Worm (Caenorhabditis elegans) whole organism, L1 larva: ENCODE results near the gene npr-41.

Source experiments
- C04F5.9 ChIP-seq: sonication (generic microtip); optimal IDR thresholded peaks from 2 replicates; lab custom pipeline; 2016; ENCODE audit warnings: missing genetic modification characterization, missing compliant biosample characterization
- C16A3.4 ChIP-seq: fragments of 150-350 bp; optimal IDR thresholded peaks from 2 replicates; lab custom pipeline; 2014; ENCODE audit warnings: missing biosample characterization, missing genetic modification characterization
- C34B4.2 ChIP-seq: sonication (generic microtip); optimal IDR thresholded peaks from 2 replicates; lab custom pipeline; 2017; ENCODE audit warnings: mild to moderate bottlenecking, missing genetic modification characterization, missing compliant biosample characterization
- aly-2 ChIP-seq: fragments of 150-350 bp; optimal IDR thresholded peaks from 2 replicates; lab custom pipeline; 2014; ENCODE audit warnings: missing biosample characterization, missing genetic modification characterization
- ama-1 ChIP-seq: fragments of 150-350 bp; optimal IDR thresholded peaks from 2 replicates; lab custom pipeline; 2014
- blmp-1 ChIP-seq: fragments of 150-350 bp; optimal IDR thresholded peaks from 2 replicates; lab custom pipeline; 2014; ENCODE audit warnings: missing biosample characterization, missing genetic modification characterization
- ceh-82 ChIP-seq, 3 experiments: fragments of 150-350 bp in 1 of 3; sonication (generic microtip) in 2 of 3; optimal IDR thresholded peaks; 2 replicates each; lab custom pipeline; 2014 to 2017; ENCODE audit warnings: missing biosample characterization in 3 of 3, missing genetic modification characterization in 3 of 3
- ceh-88 ChIP-seq: fragments of 200-800 bp; sonication (Bioruptor generic); IDR thresholded peaks from 2 replicates; pipeline ENCODE4 v1.3.6; 2022; ENCODE audit warnings: missing genetic modification characterization, missing compliant biosample characterization
- ceh-90 ChIP-seq: sonication (generic microtip); optimal IDR thresholded peaks from 2 replicates; lab custom pipeline; 2016; ENCODE audit warnings: missing genetic modification characterization, missing compliant biosample characterization
- dsc-1 ChIP-seq: sonication (generic microtip); optimal IDR thresholded peaks from 2 replicates; lab custom pipeline; 2016; ENCODE audit warnings: mild to moderate bottlenecking, missing genetic modification characterization, missing compliant biosample characterization
- efl-1 ChIP-seq, 4 experiments: fragments of 150-350 bp; optimal IDR thresholded peaks in 3 of 4; peaks in 1 of 4; 1 replicate in 1 of 4; 2 replicates in 3 of 4; lab custom pipeline; 2014; ENCODE audit warnings: missing biosample characterization in 2 of 4, missing genetic modification characterization in 2 of 4, missing genetic modification reagents in 2 of 4
- efl-3 ChIP-seq: fragments of 200-800 bp; sonication (Bioruptor generic); optimal IDR thresholded peaks from 2 replicates; lab custom pipeline; 2018; ENCODE audit warnings: mild to moderate bottlenecking, missing genetic modification characterization, missing compliant biosample characterization
- egl-27 ChIP-seq, 2 experiments: fragments of 150-350 bp in 1 of 2; sonication (generic microtip); optimal IDR thresholded peaks; 3 replicates each; lab custom pipeline; 2017 to 2018; ENCODE audit warnings: missing biosample characterization in 2 of 2, missing genetic modification characterization in 2 of 2, missing genetic modification reagents in 2 of 2
- elt-2 ChIP-seq: sonication (generic microtip); optimal IDR thresholded peaks from 2 replicates; lab custom pipeline; 2016; ENCODE audit warnings: missing genetic modification characterization, mild to moderate bottlenecking, inconsistent platforms, missing compliant biosample characterization, missing genetic modification reagents
- elt-3 ChIP-seq, 6 experiments: fragments of 150-350 bp in 1 of 6; sonication (generic microtip); optimal IDR thresholded peaks; 2 replicates each; lab custom pipeline; 2017 to 2018; ENCODE audit warnings: missing biosample characterization in 6 of 6, missing genetic modification characterization in 6 of 6, inconsistent platforms in 1 of 6
- ets-5 ChIP-seq: fragments of 200-800 bp; sonication (Bioruptor generic); IDR thresholded peaks from 2 replicates; pipeline ENCODE4 v1.3.6; 2022; ENCODE audit warnings: missing genetic modification characterization, missing compliant biosample characterization
- fkh-10 ChIP-seq: sonication (generic microtip); optimal IDR thresholded peaks from 2 replicates; lab custom pipeline; 2017; ENCODE audit warnings: missing biosample characterization, missing genetic modification reagents, missing genetic modification characterization
- fkh-4 ChIP-seq: sonication (generic microtip); optimal IDR thresholded peaks from 2 replicates; lab custom pipeline; 2016; ENCODE audit warnings: missing compliant biosample characterization, missing genetic modification characterization, borderline replicate concordance
- fkh-8 ChIP-seq: sonication (generic microtip); optimal IDR thresholded peaks from 2 replicates; lab custom pipeline; 2016; ENCODE audit warnings: mild to moderate bottlenecking, missing genetic modification characterization, missing compliant biosample characterization
- grh-1 ChIP-seq: fragments of 200-800 bp; sonication (Bioruptor generic); IDR thresholded peaks from 2 replicates; pipeline ENCODE4 v1.3.6; 2022; ENCODE audit warnings: missing genetic modification reagents, missing genetic modification characterization, missing compliant biosample characterization
- hlh-17 ChIP-seq: fragments of 200-800 bp; sonication (Bioruptor generic); optimal IDR thresholded peaks from 2 replicates; lab custom pipeline; 2018; ENCODE audit warnings: missing genetic modification characterization, mild to moderate bottlenecking, missing compliant biosample characterization, moderate library complexity, borderline replicate concordance
- irx-1 ChIP-seq: sonication (generic microtip); optimal IDR thresholded peaks from 2 replicates; lab custom pipeline; 2016; ENCODE audit warnings: missing genetic modification characterization, missing compliant biosample characterization
- jun-1 ChIP-seq: fragments of 150-350 bp; optimal IDR thresholded peaks from 2 replicates; lab custom pipeline; 2014; ENCODE audit warnings: missing biosample characterization, missing genetic modification reagents, missing genetic modification characterization
- lin-14 ChIP-seq: fragments of 200-800 bp; sonication (Bioruptor generic); optimal IDR thresholded peaks from 2 replicates; lab custom pipeline; 2018; ENCODE audit warnings: mild to moderate bottlenecking, missing genetic modification characterization, moderate library complexity, missing compliant biosample characterization
- lin-35 ChIP-seq, 2 experiments: fragments of 150-350 bp; optimal IDR thresholded peaks; 2 replicates each; lab custom pipeline; 2014; ENCODE audit warnings: missing biosample characterization in 2 of 2, missing genetic modification characterization in 2 of 2, missing genetic modification reagents in 2 of 2
- lin-39 ChIP-seq: fragments of 150-350 bp; optimal IDR thresholded peaks from 2 replicates; lab custom pipeline; 2014; ENCODE audit warnings: missing biosample characterization, missing genetic modification reagents, missing genetic modification characterization
- mab-9 ChIP-seq: fragments of 200-800 bp; sonication (Bioruptor generic); IDR thresholded peaks from 2 replicates; pipeline ENCODE4 v1.3.6; 2022; ENCODE audit warnings: missing genetic modification reagents, missing genetic modification characterization, missing compliant biosample characterization
- mef-2 ChIP-seq: fragments of 150-350 bp; optimal IDR thresholded peaks from 2 replicates; lab custom pipeline; 2014; ENCODE audit warnings: missing biosample characterization, missing genetic modification characterization
- nhr-11 ChIP-seq: fragments of 150-350 bp; optimal IDR thresholded peaks from 2 replicates; lab custom pipeline; 2014; ENCODE audit warnings: missing biosample characterization, missing genetic modification characterization
- nhr-12 ChIP-seq: sonication (generic microtip); optimal IDR thresholded peaks from 2 replicates; lab custom pipeline; 2017; ENCODE audit warnings: missing biosample characterization, missing genetic modification characterization
- nhr-20 ChIP-seq: sonication (generic microtip); optimal IDR thresholded peaks from 2 replicates; lab custom pipeline; 2016; ENCODE audit warnings: mild to moderate bottlenecking, missing genetic modification characterization, missing compliant biosample characterization
- nhr-71 ChIP-seq: sonication (generic microtip); optimal IDR thresholded peaks from 2 replicates; lab custom pipeline; 2016; ENCODE audit warnings: mild to moderate bottlenecking, missing genetic modification characterization, moderate library complexity, missing compliant biosample characterization
- nhr-76 ChIP-seq: sonication (generic microtip); optimal IDR thresholded peaks from 2 replicates; lab custom pipeline; 2017; ENCODE audit warnings: missing biosample characterization, missing genetic modification characterization
- nhr-77 ChIP-seq: fragments of 150-350 bp; optimal IDR thresholded peaks from 2 replicates; lab custom pipeline; 2014; ENCODE audit warnings: missing biosample characterization, missing genetic modification characterization
- nhr-85 ChIP-seq: sonication (generic microtip); peaks from one replicate; lab custom pipeline; 2016; ENCODE audit warnings: missing genetic modification characterization, inconsistent platforms, missing compliant biosample characterization
- nhr-90 ChIP-seq: sonication (generic microtip); optimal IDR thresholded peaks from 2 replicates; lab custom pipeline; 2016; ENCODE audit warnings: mild to moderate bottlenecking, missing genetic modification characterization, missing compliant biosample characterization; ENCODE audit not compliant: poor library complexity
- pag-3 ChIP-seq: sonication (generic microtip); optimal IDR thresholded peaks from 2 replicates; lab custom pipeline; 2017; ENCODE audit warnings: missing genetic modification characterization, mild to moderate bottlenecking, missing compliant biosample characterization, antibody characterized with exemption, borderline replicate concordance; ENCODE audit not compliant: insufficient read depth
- pax-3 ChIP-seq: fragments of 200-800 bp; sonication (Bioruptor generic); optimal IDR thresholded peaks from 2 replicates; lab custom pipeline; 2018; ENCODE audit warnings: mild to moderate bottlenecking, missing genetic modification characterization, moderate library complexity, missing compliant biosample characterization
- pqm-1 ChIP-seq: sonication (generic microtip); optimal IDR thresholded peaks from 3 replicates; lab custom pipeline; 2017; ENCODE audit warnings: missing biosample characterization, missing genetic modification characterization
- snu-23 ChIP-seq: sonication (generic microtip); optimal IDR thresholded peaks from 2 replicates; lab custom pipeline; 2016; ENCODE audit warnings: missing genetic modification characterization, missing compliant biosample characterization
- sox-4 ChIP-seq: sonication (generic microtip); optimal IDR thresholded peaks from 2 replicates; lab custom pipeline; 2016; ENCODE audit warnings: missing genetic modification characterization, missing compliant biosample characterization
- sptf-1 ChIP-seq: fragments of 150-350 bp; optimal IDR thresholded peaks from 2 replicates; lab custom pipeline; 2014; ENCODE audit warnings: missing biosample characterization, missing genetic modification characterization
- swsn-7 ChIP-seq: sonication (generic microtip); optimal IDR thresholded peaks from 2 replicates; lab custom pipeline; 2016; ENCODE audit warnings: missing genetic modification characterization, missing compliant biosample characterization
- tlp-1 ChIP-seq: fragments of 150-350 bp; optimal IDR thresholded peaks from 2 replicates; lab custom pipeline; 2014; ENCODE audit warnings: missing biosample characterization, missing genetic modification characterization
- unc-130 ChIP-seq: fragments of 150-350 bp; optimal IDR thresholded peaks from 2 replicates; lab custom pipeline; 2017; ENCODE audit warnings: missing biosample characterization, missing genetic modification characterization, inconsistent platforms
- unc-62 ChIP-seq: fragments of 150-350 bp; optimal IDR thresholded peaks from 2 replicates; lab custom pipeline; 2014; ENCODE audit warnings: missing biosample characterization, missing genetic modification reagents, missing genetic modification characterization
- ztf-11 ChIP-seq, 2 experiments: sonication (generic microtip); optimal IDR thresholded peaks; 2 replicates each; lab custom pipeline; 2016 to 2017; ENCODE audit warnings: missing genetic modification characterization in 2 of 2, missing biosample characterization in 1 of 2, missing compliant biosample characterization in 1 of 2
- ztf-4 ChIP-seq: fragments of 150-350 bp; optimal IDR thresholded peaks from 2 replicates; lab custom pipeline; 2014; ENCODE audit warnings: missing biosample characterization, missing genetic modification characterization

The npr-41 gene

DNA sequence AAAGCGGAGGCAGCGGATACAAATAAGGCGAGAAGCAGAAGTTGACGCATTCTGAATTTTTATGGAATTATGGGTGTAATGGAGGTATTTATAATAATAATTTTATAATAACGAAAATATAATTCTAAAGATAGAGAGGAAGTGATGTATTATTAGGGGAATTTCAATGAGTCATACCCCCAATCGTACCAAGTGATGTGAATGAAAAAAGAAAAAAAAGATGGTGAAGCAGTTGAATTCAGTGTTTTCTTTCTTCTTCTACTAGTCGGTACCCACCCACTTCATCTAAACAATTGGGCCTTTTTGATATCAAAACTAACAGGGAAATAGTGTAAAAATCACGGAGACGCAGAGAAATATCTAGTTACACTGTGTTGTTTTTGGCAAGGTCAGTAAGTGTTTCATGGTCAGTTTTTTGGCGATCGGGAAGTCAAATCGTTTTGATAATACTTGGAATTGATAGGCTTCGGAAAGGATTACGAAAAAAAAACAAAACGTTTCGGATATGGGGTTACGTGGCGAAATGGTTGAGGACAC, 23.7 kb upstream of the npr-41 start, which contains the start of gene ttr-18:
Gene ttr-18 (minus strand): TSS at position 51 of the 537 bp plus-strand sequence.
- no peak for TF ChIP-seq grh-1 (GFP tag; lab: Robert Waterston, UW)
- no peak for TF ChIP-seq C34B4.2
- peak; percentile 28 for TF ChIP-seq nhr-20 (tag; lab: Kevin White, UChicago)
- peak; percentile 58 for TF ChIP-seq lin-14 (GFP tag; lab: Kevin White, UChicago)
- TF ChIP-seq nhr-85 (tag; lab: Kevin White, UChicago): peak; percentile 77
- no peak for TF ChIP-seq fkh-10
- TF ChIP-seq pag-3 (tag; lab: Kevin White, UChicago): no peak
- no peak for TF ChIP-seq jun-1 (tag; lab: Kevin White, UChicago)
- TF ChIP-seq sptf-1 (tag; lab: Kevin White, UChicago): no peak
- TF ChIP-seq blmp-1 (tag; lab: Kevin White, UChicago): peak; percentile 9
- no peak for TF ChIP-seq pax-3 (tag; lab: Kevin White, UChicago)
- TF ChIP-seq nhr-90 (tag; lab: Kevin White, UChicago): peak; percentile 16
- no peak for TF ChIP-seq swsn-7 (tag; lab: Kevin White, UChicago)
- TF ChIP-seq ztf-4 (tag; lab: Kevin White, UChicago): no peak
- peak; percentile 39 for TF ChIP-seq snu-23 (GFP tag; lab: Kevin White, UChicago)
- peak in 1 of 6 experiments; percentile 40 for TF ChIP-seq elt-3 (tag; optimal IDR thresholded peaks at IDR 0.05; lab: Kevin White, UChicago)
- TF ChIP-seq nhr-77 (tag; lab: Kevin White, UChicago): no peak

DNA sequence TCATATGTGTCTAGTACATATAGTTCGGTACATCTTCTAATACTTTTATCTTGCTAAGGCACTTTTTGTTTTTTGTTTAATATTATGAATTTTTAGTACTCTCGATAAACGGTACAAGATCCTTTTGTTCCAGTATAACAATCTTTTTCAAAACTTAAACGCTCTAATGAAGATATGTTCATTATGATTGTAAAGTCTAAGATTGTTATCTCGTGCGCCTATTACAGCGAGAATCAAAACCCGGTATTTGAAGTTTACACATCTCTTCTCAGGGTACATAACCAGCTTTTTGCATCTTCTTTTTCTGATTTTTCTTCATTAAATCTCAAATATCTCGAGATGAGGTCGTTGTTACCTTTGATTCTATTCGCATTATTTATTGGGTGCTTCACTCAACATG, 22.5 kb upstream of the npr-41 start, which contains the start of gene B0334.13:
Gene B0334.13 (plus strand): TSS at position 301 of the 400 bp plus-strand sequence.
- TF ChIP-seq efl-1 (optimal IDR thresholded peaks at IDR 0.05; lab: Kevin White, UChicago) (no peak), efl-1 (GFP tag; optimal IDR thresholded peaks at IDR 0.05 in 1 of 2; lab: Kevin White, UChicago) (no peak), fkh-4 (tag; lab: Kevin White, UChicago) (no peak), fkh-8 (tag; lab: Kevin White, UChicago) (no peak), nhr-76 (tag; lab: Kevin White, UChicago) (no peak), lin-35 (GFP tag; optimal IDR thresholded peaks at IDR 0.05; lab: Kevin White, UChicago) (no peak), efl-3 (GFP tag; lab: Kevin White, UChicago) (no peak), sptf-1 (tag; lab: Kevin White, UChicago) (no peak), lin-39 (no peak), lin-14 (GFP tag; lab: Kevin White, UChicago) (no peak), elt-2 (tag; lab: Kevin White, UChicago) (no peak), C04F5.9 (tag; lab: Kevin White, UChicago) (no peak), unc-130 (no peak), ets-5 (GFP tag; lab: Robert Waterston, UW) (no peak), dsc-1 (tag; lab: Kevin White, UChicago) (no peak), tlp-1 (no peak), mef-2 (tag; lab: Kevin White, UChicago) (no peak), pax-3 (tag; lab: Kevin White, UChicago) (no peak), nhr-11 (tag; lab: Kevin White, UChicago) (no peak), nhr-71 (tag; lab: Kevin White, UChicago) (no peak)

DNA sequence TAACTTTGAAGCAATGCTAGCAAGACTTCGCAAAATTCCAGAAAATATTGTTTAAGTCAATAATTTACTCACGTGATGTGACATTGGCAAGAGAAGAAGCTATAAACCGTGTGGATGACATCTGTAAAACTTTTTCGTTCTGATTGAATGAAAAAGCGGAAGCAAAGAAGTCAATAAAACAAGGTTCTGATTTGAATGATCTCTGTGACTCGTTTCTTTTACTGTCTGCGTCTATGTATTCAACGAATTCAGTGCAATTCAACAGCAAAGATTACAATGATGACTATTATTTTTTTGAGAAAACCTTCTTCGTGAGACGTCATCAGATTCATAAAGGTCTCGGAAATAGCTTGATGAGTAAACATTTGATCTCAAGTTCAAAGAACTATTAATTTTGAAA, 17.6 kb upstream of the npr-41 start, which contains the start of gene hacl-1:
Gene hacl-1 (minus strand): TSS at position 121 of the 400 bp plus-strand sequence.
- no peak for TF ChIP-seq swsn-7 (tag; lab: Kevin White, UChicago)
- TF ChIP-seq lin-35 (GFP tag; optimal IDR thresholded peaks at IDR 0.05; lab: Kevin White, UChicago): peak in 1 of 2 experiments; percentile 36
- no peak for TF ChIP-seq nhr-11 (tag; lab: Kevin White, UChicago)
- TF ChIP-seq hlh-17 (GFP tag; lab: Kevin White, UChicago): no peak
- TF ChIP-seq C16A3.4 (tag; lab: Kevin White, UChicago): no peak
- no peak for TF ChIP-seq ama-1 (lab: Kevin White, UChicago)
- TF ChIP-seq nhr-12 (tag; lab: Kevin White, UChicago): no peak
- no peak for TF ChIP-seq ztf-11 (tag; optimal IDR thresholded peaks at IDR 0.05; lab: Kevin White, UChicago)
- no peak for TF ChIP-seq ztf-4 (tag; lab: Kevin White, UChicago)
- no peak for TF ChIP-seq ceh-82 (tag; optimal IDR thresholded peaks at IDR 0.05; lab: Kevin White, UChicago)
- no peak for TF ChIP-seq nhr-76 (tag; lab: Kevin White, UChicago)
- no peak for TF ChIP-seq unc-62 (GFP tag; lab: Kevin White, UChicago)
- no peak for TF ChIP-seq ceh-88 (GFP tag; lab: Robert Waterston, UW)
- TF ChIP-seq aly-2 (tag; lab: Kevin White, UChicago): no peak
- no peak for TF ChIP-seq irx-1 (tag; lab: Kevin White, UChicago)
- TF ChIP-seq nhr-20 (tag; lab: Kevin White, UChicago): peak; percentile 64
- no peak for TF ChIP-seq egl-27 (tag; optimal IDR thresholded peaks at IDR 0.05; lab: Kevin White, UChicago)
- no peak for TF ChIP-seq grh-1 (GFP tag; lab: Robert Waterston, UW)
- no peak for TF ChIP-seq pqm-1 (tag; lab: Kevin White, UChicago)
- TF ChIP-seq mab-9 (GFP tag; lab: Robert Waterston, UW): no peak
- no peak for TF ChIP-seq sox-4
- TF ChIP-seq ceh-90 (tag; lab: Kevin White, UChicago): no peak
